Fruit fly (Drosophila melanogaster) whole organism, embryonic: ENCODE measurements around the gene CG44037.

Experiments
- Atf3 ChIP-seq: fragments of 200-800 bp; sonication (Bioruptor generic); optimal IDR thresholded peaks from 3 replicates; lab custom pipeline; 2016; ENCODE audit warnings: missing biosample characterization, missing genetic modification characterization
- Bgb ChIP-seq: fragments of 200-800 bp; sonication (Bioruptor generic); IDR thresholded peaks from 2 replicates; pipeline ENCODE4 v1.3.6; 2022; ENCODE audit warnings: missing biosample characterization, missing genetic modification characterization; ENCODE audit not compliant: partially characterized antibody
- CG12155 ChIP-seq: fragments of 200-800 bp; sonication (Bioruptor generic); optimal IDR thresholded peaks from 3 replicates; lab custom pipeline; 2016; ENCODE audit warnings: missing biosample characterization, missing genetic modification characterization
- CG1529 ChIP-seq: fragments of 200-800 bp; sonication (Bioruptor generic); optimal IDR thresholded peaks from 3 replicates; lab custom pipeline; 2018; ENCODE audit warnings: missing biosample characterization, missing genetic modification characterization
- CG7839 ChIP-seq: fragments of 200-800 bp; sonication (Bioruptor generic); optimal IDR thresholded peaks from 3 replicates; lab custom pipeline; 2018; ENCODE audit warnings: missing biosample characterization, mild to moderate bottlenecking, missing genetic modification characterization, moderate library complexity
- CG7987 ChIP-seq: fragments of 200-800 bp; sonication (Bioruptor generic); optimal IDR thresholded peaks from 2 replicates; lab custom pipeline; 2018; ENCODE audit warnings: missing biosample characterization, mild to moderate bottlenecking, missing genetic modification characterization, moderate library complexity
- Fer2 ChIP-seq: fragments of 200-800 bp; sonication (Bioruptor generic); optimal IDR thresholded peaks from 2 replicates; lab custom pipeline; 2018; ENCODE audit warnings: missing biosample characterization, mild to moderate bottlenecking, missing genetic modification characterization, moderate library complexity
- Gsc ChIP-seq: fragments of 200-800 bp; sonication (Bioruptor generic); IDR thresholded peaks from 2 replicates; pipeline ENCODE4 v1.3.6; 2022; ENCODE audit warnings: missing biosample characterization, missing genetic modification characterization
- Spps ChIP-seq: fragments of 200-800 bp; sonication (Bioruptor generic); optimal IDR thresholded peaks from 2 replicates; lab custom pipeline; 2018; ENCODE audit warnings: missing biosample characterization, mild to moderate bottlenecking, missing genetic modification characterization
- pros ChIP-seq: fragments of 200-800 bp; sonication (Bioruptor generic); optimal IDR thresholded peaks from 3 replicates; lab custom pipeline; 2019; ENCODE audit warnings: missing biosample characterization, mild to moderate bottlenecking, missing genetic modification characterization, moderate library complexity
- sna ChIP-seq: fragments of 200-800 bp; sonication (Bioruptor generic); IDR thresholded peaks from 2 replicates; pipeline ENCODE4 v1.3.6; 2022; ENCODE audit warnings: missing biosample characterization, missing genetic modification characterization; ENCODE audit not compliant: partially characterized antibody
- wor ChIP-seq: fragments of 200-800 bp; sonication (Bioruptor generic); IDR thresholded peaks from 2 replicates; pipeline ENCODE4 v1.3.6; 2022; ENCODE audit warnings: missing biosample characterization, missing genetic modification characterization

- TF ChIP-seq sna (GFP tag; lab: Robert Waterston, UW) (no peak), Atf3 (no peak), CG1529 (GFP tag; lab: Kevin White, UChicago) (no peak), CG7987 (GFP tag; lab: Kevin White, UChicago) (no peak), Gsc (GFP tag; lab: Robert Waterston, UW) (no peak), Fer2 (tag; lab: Kevin White, UChicago) (no peak), CG12155 (GFP tag; lab: Kevin White, UChicago) (no peak), wor (GFP tag; lab: Robert Waterston, UW) (no peak), CG7839 (tag; lab: Kevin White, UChicago) (no peak), Bgb (no peak), pros (GFP tag; lab: Kevin White, UChicago) (no peak), Spps (tag; lab: Kevin White, UChicago) (no peak)
These were observed 33.3 kb downstream of the CG44037 start for dm6 chr3R:12291872-12292271.
